Fruit fly (Drosophila melanogaster) whole organism, embryonic: ENCODE measurements around the gene Obp99d.

Experiments
- Antp ChIP-seq: fragments of 200-800 bp; sonication (Bioruptor generic); optimal IDR thresholded peaks from 3 replicates; lab custom pipeline; 2016; ENCODE audit warnings: missing biosample characterization, missing genetic modification characterization
- Asciz ChIP-seq: fragments of 200-800 bp; sonication (Bioruptor generic); optimal IDR thresholded peaks from 2 replicates; lab custom pipeline; 2017; ENCODE audit warnings: missing biosample characterization, mild to moderate bottlenecking, missing genetic modification characterization, missing genetic modification reagents
- CG10366 ChIP-seq: fragments of 200-800 bp; sonication (Bioruptor generic); IDR thresholded peaks from 2 replicates; pipeline ENCODE4 v1.3.6; 2022; ENCODE audit warnings: missing biosample characterization, missing genetic modification characterization
- CG10462 ChIP-seq: fragments of 200-800 bp; sonication (Bioruptor generic); optimal IDR thresholded peaks from 2 replicates; lab custom pipeline; 2016; ENCODE audit warnings: missing biosample characterization, missing genetic modification characterization
- CG11247 ChIP-seq: fragments of 200-800 bp; sonication (Bioruptor generic); IDR thresholded peaks from 2 replicates; pipeline ENCODE4 v1.3.6; 2022; ENCODE audit warnings: missing biosample characterization, missing genetic modification characterization
- CG11695 ChIP-seq: fragments of 200-800 bp; sonication (Bioruptor generic); IDR thresholded peaks from 3 replicates; pipeline ENCODE4 v1.3.6; 2022; ENCODE audit warnings: missing biosample characterization, missing genetic modification characterization
- CG12219 ChIP-seq: fragments of 200-800 bp; sonication (Bioruptor generic); optimal IDR thresholded peaks from 3 replicates; lab custom pipeline; 2018; ENCODE audit warnings: missing biosample characterization, mild to moderate bottlenecking, missing genetic modification characterization
- CG13296 ChIP-seq: fragments of 200-800 bp; sonication (Bioruptor generic); optimal IDR thresholded peaks from 3 replicates; lab custom pipeline; 2018; ENCODE audit warnings: missing biosample characterization, mild to moderate bottlenecking, missing genetic modification characterization
- CG14050 ChIP-seq: fragments of 200-800 bp; sonication (Bioruptor generic); IDR thresholded peaks from 3 replicates; pipeline ENCODE4 v1.3.6; 2022; ENCODE audit warnings: missing biosample characterization, missing genetic modification characterization
- CG14441 ChIP-seq: fragments of 200-800 bp; sonication (Bioruptor generic); IDR thresholded peaks from 2 replicates; pipeline ENCODE4 v1.3.6; 2022; ENCODE audit warnings: missing biosample characterization, missing genetic modification characterization
- CG14965 ChIP-seq: fragments of 200-800 bp; sonication (Bioruptor generic); optimal IDR thresholded peaks from 2 replicates; lab custom pipeline; 2016; ENCODE audit warnings: missing biosample characterization, missing genetic modification characterization, borderline replicate concordance
- CG15514 ChIP-seq: fragments of 200-800 bp; sonication (Bioruptor generic); optimal IDR thresholded peaks from 3 replicates; lab custom pipeline; 2017; ENCODE audit warnings: missing biosample characterization, missing genetic modification characterization, mild to moderate bottlenecking, moderate library complexity, missing genetic modification reagents
- CG1603 ChIP-seq: fragments of 200-800 bp; sonication (Bioruptor generic); optimal IDR thresholded peaks from 2 replicates; lab custom pipeline; 2019; ENCODE audit warnings: missing biosample characterization, mild to moderate bottlenecking, missing genetic modification characterization, moderate library complexity
- CG16813 ChIP-seq: fragments of 200-800 bp; sonication (Bioruptor generic); IDR thresholded peaks from 3 replicates; pipeline ENCODE4 v1.3.6; 2022; ENCODE audit warnings: missing biosample characterization, missing genetic modification characterization; ENCODE audit not compliant: partially characterized antibody
- CG31365 ChIP-seq: fragments of 200-800 bp; sonication (Bioruptor generic); optimal IDR thresholded peaks from 2 replicates; lab custom pipeline; 2018; ENCODE audit warnings: missing biosample characterization, mild to moderate bottlenecking, missing genetic modification characterization
- CG31441 ChIP-seq: fragments of 200-800 bp; sonication (Bioruptor generic); IDR thresholded peaks from 2 replicates; pipeline ENCODE4 v1.3.6; 2022; ENCODE audit warnings: missing biosample characterization, missing genetic modification characterization
- CG3163 ChIP-seq: fragments of 200-800 bp; sonication (Bioruptor generic); optimal IDR thresholded peaks from 3 replicates; lab custom pipeline; 2016; ENCODE audit warnings: missing biosample characterization, missing genetic modification characterization
- CG34224 ChIP-seq: fragments of 200-800 bp; sonication (Bioruptor generic); IDR thresholded peaks from 3 replicates; pipeline ENCODE4 v1.3.6; 2022; ENCODE audit warnings: missing biosample characterization, missing genetic modification characterization; ENCODE audit not compliant: partially characterized antibody
- CG4617 ChIP-seq: fragments of 200-800 bp; sonication (Bioruptor generic); optimal IDR thresholded peaks from 3 replicates; lab custom pipeline; 2016; ENCODE audit warnings: missing biosample characterization, missing genetic modification characterization, borderline replicate concordance
- CG4730 ChIP-seq: fragments of 200-800 bp; sonication (Bioruptor generic); IDR thresholded peaks from 2 replicates; pipeline ENCODE4 v1.3.6; 2022; ENCODE audit warnings: missing biosample characterization, missing genetic modification characterization
- CG7556 ChIP-seq: fragments of 200-800 bp; sonication (Bioruptor generic); optimal IDR thresholded peaks from 2 replicates; lab custom pipeline; 2017; ENCODE audit warnings: missing biosample characterization, mild to moderate bottlenecking, missing genetic modification characterization
- CG7786 ChIP-seq: fragments of 200-800 bp; sonication (Bioruptor generic); optimal IDR thresholded peaks from 2 replicates; lab custom pipeline; 2016; ENCODE audit warnings: missing biosample characterization, missing genetic modification characterization
- CG8290 ChIP-seq, 3 experiments: fragments of 200-800 bp; sonication (Bioruptor generic); optimal IDR thresholded peaks; 2 replicates each; lab custom pipeline; 2016 to 2019; ENCODE audit warnings: missing biosample characterization in 3 of 3, missing genetic modification characterization in 3 of 3, mild to moderate bottlenecking in 2 of 3, moderate library complexity in 1 of 3
- CG8765 ChIP-seq: fragments of 200-800 bp; sonication (Bioruptor generic); IDR thresholded peaks from 2 replicates; pipeline ENCODE4 v1.3.6; 2022; ENCODE audit warnings: missing biosample characterization, missing genetic modification characterization
- Dll ChIP-seq: fragments of 200-800 bp; sonication (Bioruptor generic); IDR thresholded peaks from 4 replicates; pipeline ENCODE4 v1.3.6; 2022; ENCODE audit warnings: missing biosample characterization, missing genetic modification characterization; ENCODE audit not compliant: partially characterized antibody
- Gug ChIP-seq: fragments of 200-800 bp; sonication (Bioruptor generic); IDR thresholded peaks from 4 replicates; pipeline ENCODE4 v1.3.6; 2022; ENCODE audit warnings: missing biosample characterization, missing genetic modification characterization
- MBD-R2 ChIP-seq: fragments of 200-800 bp; sonication (Bioruptor generic); IDR thresholded peaks from 2 replicates; pipeline ENCODE4 v1.3.6; 2022; ENCODE audit warnings: missing biosample characterization, missing genetic modification characterization
- NK7.1 ChIP-seq: fragments of 200-800 bp; sonication (Bioruptor generic); optimal IDR thresholded peaks from 3 replicates; lab custom pipeline; 2016; ENCODE audit warnings: missing biosample characterization, missing genetic modification characterization
- Nf-YB ChIP-seq: fragments of 200-800 bp; sonication (Bioruptor generic); optimal IDR thresholded peaks from 3 replicates; lab custom pipeline; 2019; ENCODE audit warnings: missing biosample characterization, mild to moderate bottlenecking, missing genetic modification characterization, moderate library complexity
- Ravus ChIP-seq: fragments of 200-800 bp; sonication (Bioruptor generic); IDR thresholded peaks from 2 replicates; pipeline ENCODE4 v1.3.6; 2022; ENCODE audit warnings: missing biosample characterization, missing genetic modification characterization
- Ssrp ChIP-seq: fragments of 200-800 bp; sonication (Bioruptor generic); optimal IDR thresholded peaks from 2 replicates; lab custom pipeline; 2018; ENCODE audit warnings: missing biosample characterization, mild to moderate bottlenecking, missing genetic modification characterization, moderate library complexity
- Stat92E ChIP-seq, 3 experiments: fragments of >200 bp in 2 of 3; fragments of 200-800 bp in 1 of 3; sonication (Bioruptor generic) in 1 of 3; optimal IDR thresholded peaks; 2 replicates each; lab custom pipeline; 2017 to 2019; ENCODE audit warnings: missing biosample characterization in 3 of 3, missing genetic modification characterization in 3 of 3, mild to moderate bottlenecking in 1 of 3, moderate library complexity in 1 of 3
- Vsx1 ChIP-seq: fragments of 200-800 bp; sonication (Bioruptor generic); optimal IDR thresholded peaks from 2 replicates; lab custom pipeline; 2017; ENCODE audit warnings: missing biosample characterization, mild to moderate bottlenecking, missing genetic modification characterization, missing genetic modification reagents
- Xrp1 ChIP-seq: fragments of 200-800 bp; sonication (Bioruptor generic); IDR thresholded peaks from 2 replicates; pipeline ENCODE4 v1.3.6; 2022; ENCODE audit warnings: missing biosample characterization, missing genetic modification characterization
- al ChIP-seq: fragments of 200-800 bp; sonication (Bioruptor generic); IDR thresholded peaks from 2 replicates; pipeline ENCODE4 v1.3.6; 2022; ENCODE audit warnings: missing biosample characterization, missing genetic modification characterization
- bab2 ChIP-seq: fragments of 200-800 bp; sonication (Bioruptor generic); optimal IDR thresholded peaks from 2 replicates; lab custom pipeline; 2016; ENCODE audit warnings: missing biosample characterization, missing genetic modification characterization
- caup ChIP-seq: fragments of 200-800 bp; sonication (Bioruptor generic); optimal IDR thresholded peaks from 3 replicates; lab custom pipeline; 2017; ENCODE audit warnings: missing biosample characterization, mild to moderate bottlenecking, missing genetic modification characterization, moderate library complexity; ENCODE audit not compliant: severe bottlenecking
- corto ChIP-seq: fragments of 200-800 bp; sonication (Bioruptor generic); optimal IDR thresholded peaks from 2 replicates; lab custom pipeline; 2016; ENCODE audit warnings: missing biosample characterization, mild to moderate bottlenecking, missing genetic modification characterization, moderate library complexity
- crp ChIP-seq, 2 experiments: fragments of 200-800 bp; sonication (Bioruptor generic); optimal IDR thresholded peaks; 2 replicates in 1 of 2; 3 replicates in 1 of 2; lab custom pipeline; 2017; ENCODE audit warnings: missing biosample characterization in 2 of 2, missing genetic modification characterization in 2 of 2, mild to moderate bottlenecking in 1 of 2, moderate library complexity in 1 of 2
- eve ChIP-seq, 2 experiments: fragments of >200 bp; optimal IDR thresholded peaks; 2 replicates each; lab custom pipeline; 2017; ENCODE audit warnings: missing biosample characterization in 2 of 2, missing genetic modification characterization in 2 of 2
- fd64A ChIP-seq: fragments of 200-800 bp; sonication (Bioruptor generic); optimal IDR thresholded peaks from 3 replicates; lab custom pipeline; 2018; ENCODE audit warnings: missing biosample characterization, mild to moderate bottlenecking, missing genetic modification characterization
- gfzf ChIP-seq: fragments of 200-800 bp; sonication (Bioruptor generic); optimal IDR thresholded peaks from 2 replicates; lab custom pipeline; 2016; ENCODE audit warnings: missing biosample characterization, mild to moderate bottlenecking, missing genetic modification characterization, moderate library complexity
- onecut ChIP-seq: fragments of 200-800 bp; sonication (Bioruptor generic); IDR thresholded peaks from 2 replicates; pipeline ENCODE4 v1.3.6; 2022; ENCODE audit warnings: missing biosample characterization, missing genetic modification characterization
- otp ChIP-seq: fragments of 200-800 bp; sonication (Bioruptor generic); IDR thresholded peaks from 3 replicates; pipeline ENCODE4, ENCODE4 v1.3.6; 2022; ENCODE audit warnings: missing biosample characterization, missing genetic modification characterization
- pnt ChIP-seq: fragments of 200-800 bp; sonication (Bioruptor generic); optimal IDR thresholded peaks from 3 replicates; lab custom pipeline; 2016; ENCODE audit warnings: missing biosample characterization, missing genetic modification characterization
- slou ChIP-seq: fragments of 200-800 bp; sonication (Bioruptor generic); optimal IDR thresholded peaks from 3 replicates; lab custom pipeline; 2016; ENCODE audit warnings: missing biosample characterization, missing genetic modification characterization
- slp2 ChIP-seq: fragments of 200-800 bp; sonication (Bioruptor generic); optimal IDR thresholded peaks from 2 replicates; lab custom pipeline; 2016; ENCODE audit warnings: missing biosample characterization, missing genetic modification characterization
- tio ChIP-seq: fragments of 200-800 bp; sonication (Bioruptor generic); optimal IDR thresholded peaks from 2 replicates; lab custom pipeline; 2017; ENCODE audit warnings: missing biosample characterization, missing genetic modification characterization, inconsistent platforms
- trh ChIP-seq: fragments of 200-800 bp; sonication (Bioruptor generic); optimal IDR thresholded peaks from 2 replicates; lab custom pipeline; 2016; ENCODE audit warnings: missing biosample characterization, missing genetic modification characterization

Obp99d gene

DNA sequence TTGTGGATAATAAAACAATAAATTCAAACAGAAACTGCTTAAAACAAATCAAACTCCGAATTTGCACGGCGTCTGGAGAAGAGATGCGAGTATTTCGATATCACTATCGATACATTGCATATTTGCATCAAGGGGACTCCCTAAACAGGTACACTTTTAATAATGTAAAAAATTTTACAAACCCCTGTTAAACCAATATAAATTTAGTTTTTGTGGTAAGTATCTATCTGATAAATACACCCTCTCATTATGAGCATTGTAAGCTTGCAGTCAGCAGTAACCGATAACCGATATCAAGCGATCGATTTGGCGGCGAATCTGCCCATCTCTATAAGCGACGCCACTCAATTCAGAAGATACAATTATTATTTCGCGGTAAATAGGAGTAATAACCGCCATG is 39.0 kb upstream of the Obp99d start, which contains the start of the genes Bub3 and Cap-D2 (continued):
- TF ChIP-seq al (GFP tag; lab: Robert Waterston, UW) (peak; percentile 39; the same call in 1 of the 2 replicates), MBD-R2 (GFP tag; lab: Robert Waterston, UW) (peak; percentile 94), CG14050 (GFP tag; lab: Robert Waterston, UW) (peak; percentile 70), Nf-YB (GFP tag; lab: Kevin White, UChicago) (peak; percentile 41), CG8765 (peak; percentile 43; the same call in 1 of the 2 replicates), slp2 (peak; percentile 46), CG31441 (no peak), CG12219 (no peak), Gug (peak; percentile 63; the same call in 3 of the 4 replicates), CG14441 (GFP tag; lab: Robert Waterston, UW) (peak; percentile 70), Ssrp (tag; lab: Kevin White, UChicago) (peak; percentile 53), Asciz (GFP tag; lab: Kevin White, UChicago) (no peak), CG11247 (GFP tag; lab: Robert Waterston, UW) (0 out of 2 replicates have a peak, but pooled peaks have one; percentile 21), CG10462 (peak; percentile 35), CG31365 (tag; lab: Kevin White, UChicago) (peak; percentile 14), caup (peak; percentile 33), CG4730 (peak; percentile 8; the same call in 1 of the 2 replicates), pnt (GFP tag; lab: Kevin White, UChicago) (peak; percentile 67), CG8290 (GFP tag; optimal IDR thresholded peaks at IDR 0.05; lab: Kevin White, UChicago) (peak; percentile 88), CG8290 (tag; optimal IDR thresholded peaks at IDR 0.05; lab: Kevin White, UChicago) (peak in 1 of 2 experiments; percentile 27), CG7786 (GFP tag; lab: Kevin White, UChicago) (peak; percentile 58), NK7.1 (GFP tag; lab: Kevin White, UChicago) (no peak), crp (GFP tag; optimal IDR thresholded peaks at IDR 0.05; lab: Kevin White, UChicago) (peak in 1 of 2 experiments; percentile 30), Dll (GFP tag; lab: Robert Waterston, UW) (peak; percentile 96), fd64A (GFP tag; lab: Kevin White, UChicago) (no peak), eve (GFP tag; optimal IDR thresholded peaks at IDR 0.05; lab: Kevin White, UChicago) (no peak), CG10366 (GFP tag; lab: Robert Waterston, UW) (peak; percentile 66), CG15514 (GFP tag; lab: Kevin White, UChicago) (peak; percentile 53), Xrp1 (GFP tag; lab: Robert Waterston, UW) (peak; percentile 80), CG7556 (GFP tag; lab: Kevin White, UChicago) (peak; percentile 40), Ravus (no peak), trh (GFP tag; lab: Kevin White, UChicago) (no peak), gfzf (peak; percentile 20), Antp (GFP tag; lab: Kevin White, UChicago) (peak; percentile 71), tio (no peak), onecut (GFP tag; lab: Robert Waterston, UW) (no peak), Stat92E (GFP tag; optimal IDR thresholded peaks at IDR 0.05; lab: Kevin White, UChicago) (no peak), slou (no peak), CG14965 (GFP tag; lab: Kevin White, UChicago) (no peak), otp (GFP tag; lab: Robert Waterston, UW) (0 out of 3 replicates have a peak, but pooled peaks have one; percentile 60), bab2 (GFP tag; lab: Kevin White, UChicago) (peak; percentile 73), CG1603 (tag; lab: Kevin White, UChicago) (peak; percentile 80), CG3163 (GFP tag; lab: Kevin White, UChicago) (peak; percentile 44), CG11695 (GFP tag; lab: Robert Waterston, UW) (0 out of 3 replicates have a peak, but pooled peaks have one; percentile 40), Vsx1 (GFP tag; lab: Kevin White, UChicago) (no peak), CG13296 (no peak), CG34224 (peak; percentile 90), corto (GFP tag; lab: Kevin White, UChicago) (no peak), CG16813 (peak; percentile 84), CG4617 (GFP tag; lab: Kevin White, UChicago) (peak; percentile 71)
